Worm (Caenorhabditis elegans): ENCODE measurements around the gene wht-4.

wht-4 gene

DNA sequence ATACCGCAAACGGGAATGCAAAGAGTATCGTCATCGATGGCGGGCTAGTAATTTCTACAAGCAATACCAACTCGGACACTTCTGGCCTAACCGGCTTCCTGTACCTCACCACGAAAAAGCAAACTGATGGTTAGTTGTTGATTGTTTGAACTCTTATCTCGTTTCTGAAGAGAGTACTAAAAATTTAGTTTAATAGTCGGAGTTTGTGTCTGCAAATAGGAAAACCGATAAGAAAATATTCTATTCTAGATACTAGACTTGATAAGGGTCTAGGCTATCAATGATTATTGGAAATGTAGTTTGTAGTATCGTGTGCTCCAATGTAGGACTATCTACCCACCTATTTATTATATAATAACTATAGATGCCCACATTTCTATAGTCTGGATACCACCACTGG is 40.1 kb downstream of the wht-4 start:
- TF ChIP-seq hmg-1.1 (GFP tag; IDR thresholded peaks at IDR 0.05) (no peak), lin-38 (GFP tag; IDR thresholded peaks at IDR 0.05) (no peak), ztf-7 (tag; optimal IDR thresholded peaks at IDR 0.05) (no peak), ceh-32 (tag; optimal IDR thresholded peaks at IDR 0.05; ENCODE audit: poor library complexity) (no peak), aly-2 (tag; optimal IDR thresholded peaks at IDR 0.05) (no peak), nhr-28 (tag; optimal IDR thresholded peaks at IDR 0.05) (peak; percentile 68), sdz-12 (GFP tag; optimal IDR thresholded peaks at IDR 0.05) (no peak), lsy-2 (tag; optimal IDR thresholded peaks at IDR 0.05) (no peak), nhr-10 (tag; optimal IDR thresholded peaks at IDR 0.05) (no peak), spr-1 (tag; optimal IDR thresholded peaks at IDR 0.05) (no peak), ceh-82 (tag; optimal IDR thresholded peaks at IDR 0.05) (no peak), madf-5 (GFP tag; IDR thresholded peaks at IDR 0.05) (no peak), unc-130 (GFP tag; optimal IDR thresholded peaks at IDR 0.05) (no peak), pqm-1 (tag; optimal IDR thresholded peaks at IDR 0.05) (peak; percentile 33), dmd-9 (GFP tag; IDR thresholded peaks at IDR 0.05) (no peak), spr-3 (GFP tag; optimal IDR thresholded peaks at IDR 0.05) (no peak), unc-39 (tag; optimal IDR thresholded peaks at IDR 0.05) (no peak), daf-16 (GFP tag; optimal IDR thresholded peaks at IDR 0.05) (no peak), daf-16 (tag; optimal IDR thresholded peaks at IDR 0.05) (peak; percentile 20), dmd-8 (GFP tag; IDR thresholded peaks at IDR 0.05) (no peak), fos-1 (tag; optimal IDR thresholded peaks at IDR 0.05) (no peak), mxl-2 (GFP tag; conservative IDR thresholded peaks at IDR 0.05) (no peak), F37D6.2 (tag; optimal IDR thresholded peaks at IDR 0.05) (no peak), ZK337.2 (GFP tag; IDR thresholded peaks at IDR 0.05) (no peak), dpl-1 (GFP tag; optimal IDR thresholded peaks at IDR 0.05) (no peak), nhr-77 (tag; optimal IDR thresholded peaks at IDR 0.05) (no peak), nhr-76 (tag; optimal IDR thresholded peaks at IDR 0.05) (no peak), mdl-1 (tag; optimal IDR thresholded peaks at IDR 0.05) (no peak), T20F7.1 (GFP tag; optimal IDR thresholded peaks at IDR 0.05) (no peak), aha-1 (tag) (no peak), mes-2 (tag; optimal IDR thresholded peaks at IDR 0.05; ENCODE audit: poor library complexity, severe bottlenecking) (no peak), F44E2.7 (GFP tag; IDR thresholded peaks at IDR 0.05) (no peak), lin-1 (GFP tag; IDR thresholded peaks at IDR 0.05) (no peak), snpc-1.2 (GFP tag; IDR thresholded peaks at IDR 0.05) (no peak), hlh-11 (tag; optimal IDR thresholded peaks at IDR 0.05) (peak; percentile 43), R02D3.7 (tag; optimal IDR thresholded peaks at IDR 0.05) (no peak), zag-1 (tag; optimal IDR thresholded peaks at IDR 0.05) (no peak), egl-27 (tag; optimal IDR thresholded peaks at IDR 0.05) (no peak), hlh-30 (tag; optimal IDR thresholded peaks at IDR 0.05; ENCODE audit: insufficient read depth) (no peak), ces-1 (GFP tag; optimal IDR thresholded peaks at IDR 0.05) (no peak), daf-19 (GFP tag; conservative IDR thresholded peaks at IDR 0.05) (no peak), duxl-1 (tag; optimal IDR thresholded peaks at IDR 0.05; ENCODE audit: poor library complexity) (no peak), lin-13 (GFP tag; optimal IDR thresholded peaks at IDR 0.05) (no peak), madf-9 (GFP tag; conservative IDR thresholded peaks at IDR 0.05) (no peak), dmd-6 (GFP tag; IDR thresholded peaks at IDR 0.05) (peak; percentile 73), dve-1 (tag; optimal IDR thresholded peaks at IDR 0.05; ENCODE audit: insufficient read depth) (peak; percentile 23), egl-43 (GFP tag; IDR thresholded peaks at IDR 0.05) (no peak), Y105C5A.15 (GFP tag; IDR thresholded peaks at IDR 0.05) (no peak), php-3 (GFP tag; IDR thresholded peaks at IDR 0.05) (peak; percentile 87), nhr-41 (GFP tag; IDR thresholded peaks at IDR 0.05) (no peak), jun-1 (tag; optimal IDR thresholded peaks at IDR 0.05) (no peak), lin-15B (tag; optimal IDR thresholded peaks at IDR 0.05) (no peak), nhr-102 (tag; optimal IDR thresholded peaks at IDR 0.05) (no peak)

Data from whole organism, L4 larva.